Worm (Caenorhabditis elegans) whole organism, mixed stage, embryonic: ENCODE measurements around the gene snt-1.

Experiments
- bed-3 ChIP-seq: fragments of 200-800 bp; sonication (Bioruptor generic); optimal IDR thresholded peaks from 3 replicates; lab custom pipeline; 2018; ENCODE audit warnings: mild to moderate bottlenecking, missing genetic modification characterization, moderate library complexity, missing compliant biosample characterization
- blmp-1 ChIP-seq: fragments of 150-350 bp; optimal IDR thresholded peaks from 2 replicates; lab custom pipeline; 2014; ENCODE audit warnings: missing biosample characterization, missing genetic modification characterization
- ces-1 ChIP-seq: fragments of 150-350 bp; optimal IDR thresholded peaks from 2 replicates; lab custom pipeline; 2014; ENCODE audit warnings: missing biosample characterization, missing genetic modification reagents, missing genetic modification characterization
- elt-3 ChIP-seq: fragments of 150-350 bp; optimal IDR thresholded peaks from 2 replicates; lab custom pipeline; 2014; ENCODE audit warnings: missing biosample characterization, missing genetic modification characterization
- lsy-2 ChIP-seq: fragments of 150-350 bp; optimal IDR thresholded peaks from 2 replicates; lab custom pipeline; 2014; ENCODE audit warnings: missing biosample characterization, missing genetic modification characterization
- mep-1 ChIP-seq: fragments of 150-350 bp; optimal IDR thresholded peaks from 2 replicates; lab custom pipeline; 2017; ENCODE audit warnings: missing biosample characterization, missing genetic modification reagents, missing genetic modification characterization, inconsistent platforms
- nhr-12 ChIP-seq: fragments of 150-350 bp; optimal IDR thresholded peaks from 2 replicates; lab custom pipeline; 2014; ENCODE audit warnings: missing biosample characterization, missing genetic modification characterization
- nhr-2 ChIP-seq: fragments of 150-350 bp; optimal IDR thresholded peaks from 2 replicates; lab custom pipeline; 2014; ENCODE audit warnings: missing biosample characterization, missing genetic modification characterization
- nhr-237 ChIP-seq: fragments of 150-350 bp; optimal IDR thresholded peaks from 2 replicates; lab custom pipeline; 2014; ENCODE audit warnings: missing biosample characterization, missing genetic modification characterization
- nhr-76 ChIP-seq: sonication (generic microtip); optimal IDR thresholded peaks from 2 replicates; lab custom pipeline; 2017; ENCODE audit warnings: missing biosample characterization, missing genetic modification characterization
- snpc-4 ChIP-seq: fragments of 150-350 bp; optimal IDR thresholded peaks from 2 replicates; lab custom pipeline; 2014; ENCODE audit warnings: missing biosample characterization, missing genetic modification characterization
- tbx-8 ChIP-seq: fragments of 200-800 bp; sonication (Bioruptor generic); optimal IDR thresholded peaks from 2 replicates; lab custom pipeline; 2018; ENCODE audit warnings: mild to moderate bottlenecking, missing genetic modification characterization, moderate library complexity, missing compliant biosample characterization
- unc-62 ChIP-seq: fragments of 150-350 bp; optimal IDR thresholded peaks from 2 replicates; lab custom pipeline; 2014; ENCODE audit warnings: missing biosample characterization, missing genetic modification reagents, missing genetic modification characterization
- ztf-11 ChIP-seq: fragments of 150-350 bp; optimal IDR thresholded peaks from 2 replicates; lab custom pipeline; 2014; ENCODE audit warnings: missing biosample characterization, missing genetic modification characterization

ce11 chrII:6858201-6858600, 47.4 kb downstream of the snt-1 start, which contains the start of gene dnj-5:
- no peak for TF ChIP-seq nhr-237 (tag; lab: Kevin White, UChicago)
- no peak for TF ChIP-seq tbx-8
- no peak for TF ChIP-seq nhr-2 (tag; lab: Kevin White, UChicago)
- no peak for TF ChIP-seq nhr-12 (tag; lab: Kevin White, UChicago)
- no peak for TF ChIP-seq mep-1 (tag; lab: Kevin White, UChicago)
- TF ChIP-seq nhr-76 (tag; lab: Kevin White, UChicago), result no peak
- no peak for TF ChIP-seq unc-62 (GFP tag; lab: Kevin White, UChicago)
- no peak for TF ChIP-seq elt-3 (tag; lab: Kevin White, UChicago)
- TF ChIP-seq bed-3 (GFP tag; lab: Kevin White, UChicago), result no peak
- TF ChIP-seq ces-1 (GFP tag; lab: Kevin White, UChicago), result no peak
- TF ChIP-seq lsy-2, result no peak
- no peak for TF ChIP-seq ztf-11 (tag; lab: Kevin White, UChicago)
- TF ChIP-seq snpc-4 (tag; lab: Kevin White, UChicago), result no peak
- TF ChIP-seq blmp-1 (tag; lab: Kevin White, UChicago), result no peak
